Fruit fly (Drosophila melanogaster) whole organism, embryonic: ENCODE data around the gene Vha36-3.

ENCODE experiments used
- Ada2b ChIP-seq: fragments of 200-800 bp; sonication (Bioruptor generic); IDR thresholded peaks from 2 replicates; pipeline ENCODE4 v1.3.6; 2022; ENCODE audit warnings: missing biosample characterization, missing genetic modification characterization
- CG10321 ChIP-seq: fragments of 200-800 bp; sonication (Bioruptor generic); IDR thresholded peaks from 2 replicates; pipeline ENCODE4 v1.3.6; 2022; ENCODE audit warnings: missing biosample characterization, missing genetic modification characterization
- CG10543 ChIP-seq: fragments of 200-800 bp; sonication (Bioruptor generic); optimal IDR thresholded peaks from 3 replicates; lab custom pipeline; 2017; ENCODE audit warnings: missing biosample characterization, mild to moderate bottlenecking, missing genetic modification characterization, moderate library complexity
- CG12769 ChIP-seq: fragments of 200-800 bp; sonication (Bioruptor generic); optimal IDR thresholded peaks from 2 replicates; lab custom pipeline; 2019; ENCODE audit warnings: missing biosample characterization, mild to moderate bottlenecking, missing genetic modification characterization, moderate library complexity
- CG13287 ChIP-seq: fragments of 200-800 bp; sonication (Bioruptor generic); IDR thresholded peaks from 2 replicates; pipeline ENCODE4 v1.3.6; 2022; ENCODE audit warnings: missing biosample characterization, missing genetic modification characterization; ENCODE audit not compliant: partially characterized antibody
- CG13296 ChIP-seq: fragments of 200-800 bp; sonication (Bioruptor generic); optimal IDR thresholded peaks from 3 replicates; lab custom pipeline; 2018; ENCODE audit warnings: missing biosample characterization, mild to moderate bottlenecking, missing genetic modification characterization
- CG14050 ChIP-seq: fragments of 200-800 bp; sonication (Bioruptor generic); IDR thresholded peaks from 3 replicates; pipeline ENCODE4 v1.3.6; 2022; ENCODE audit warnings: missing biosample characterization, missing genetic modification characterization
- CG15269 ChIP-seq: fragments of 200-800 bp; sonication (Bioruptor generic); optimal IDR thresholded peaks from 2 replicates; lab custom pipeline; 2018; ENCODE audit warnings: missing biosample characterization, mild to moderate bottlenecking, missing genetic modification characterization, moderate library complexity
- CG1647 ChIP-seq: fragments of 200-800 bp; sonication (Bioruptor generic); optimal IDR thresholded peaks from 3 replicates; lab custom pipeline; 2016; ENCODE audit warnings: missing biosample characterization, missing genetic modification characterization
- CG2712 ChIP-seq: fragments of 200-800 bp; optimal IDR thresholded peaks from 3 replicates; lab custom pipeline; 2019; ENCODE audit warnings: missing biosample characterization, mild to moderate bottlenecking, missing genetic modification characterization, moderate library complexity
- CG30020 ChIP-seq: fragments of 200-800 bp; optimal IDR thresholded peaks from 2 replicates; lab custom pipeline; 2019; ENCODE audit warnings: missing biosample characterization, mild to moderate bottlenecking, missing genetic modification characterization, moderate library complexity
- CG31224 ChIP-seq: fragments of 200-800 bp; sonication (Bioruptor generic); IDR thresholded peaks from 2 replicates; pipeline ENCODE4 v1.3.6; 2022; ENCODE audit warnings: missing biosample characterization, missing genetic modification characterization
- CG32772 ChIP-seq: fragments of 200-800 bp; sonication (Bioruptor generic); IDR thresholded peaks from 2 replicates; pipeline ENCODE4 v1.3.6; 2022; ENCODE audit warnings: missing biosample characterization, missing genetic modification characterization
- CG33213 ChIP-seq: fragments of 200-800 bp; sonication (Bioruptor generic); optimal IDR thresholded peaks from 3 replicates; lab custom pipeline; 2016; ENCODE audit warnings: missing biosample characterization, missing genetic modification characterization
- CG3407 ChIP-seq: fragments of 200-800 bp; sonication (Bioruptor generic); optimal IDR thresholded peaks from 2 replicates; lab custom pipeline; 2018; ENCODE audit warnings: missing biosample characterization, mild to moderate bottlenecking, missing genetic modification characterization
- CG34422 ChIP-seq: fragments of 200-800 bp; sonication (Bioruptor generic); IDR thresholded peaks from 3 replicates; pipeline ENCODE4 v1.3.6; 2022; ENCODE audit warnings: missing biosample characterization, missing genetic modification characterization
- CG42726 ChIP-seq: fragments of 200-800 bp; sonication (Bioruptor generic); IDR thresholded peaks from 2 replicates; pipeline ENCODE4 v1.3.6; 2022; ENCODE audit warnings: missing biosample characterization, missing genetic modification characterization; ENCODE audit not compliant: partially characterized antibody
- CG6683 ChIP-seq: fragments of 200-800 bp; sonication (Bioruptor generic); optimal IDR thresholded peaks from 2 replicates; lab custom pipeline; 2017; ENCODE audit warnings: missing biosample characterization, mild to moderate bottlenecking, missing genetic modification characterization, missing genetic modification reagents
- CG7271 ChIP-seq: fragments of 200-800 bp; sonication (Bioruptor generic); optimal IDR thresholded peaks from 2 replicates; lab custom pipeline; 2018; ENCODE audit warnings: missing biosample characterization, mild to moderate bottlenecking, missing genetic modification characterization, moderate library complexity
- CG7928 ChIP-seq: fragments of 200-800 bp; sonication (Bioruptor generic); optimal IDR thresholded peaks from 2 replicates; lab custom pipeline; 2017; ENCODE audit warnings: missing biosample characterization, mild to moderate bottlenecking, missing genetic modification characterization
- CG9215 ChIP-seq: fragments of 200-800 bp; sonication (Bioruptor generic); IDR thresholded peaks from 2 replicates; pipeline ENCODE4 v1.3.6; 2022; ENCODE audit warnings: missing biosample characterization, missing genetic modification characterization
- Dad ChIP-seq: fragments of 200-800 bp; sonication (Bioruptor generic); optimal IDR thresholded peaks from 3 replicates; lab custom pipeline; 2016; ENCODE audit warnings: missing biosample characterization, missing genetic modification characterization
- Doc3 ChIP-seq: fragments of 200-800 bp; sonication (Bioruptor generic); IDR thresholded peaks from 3 replicates; pipeline ENCODE4 v1.3.6; 2022; ENCODE audit warnings: missing biosample characterization, missing genetic modification characterization; ENCODE audit not compliant: partially characterized antibody
- Fer3 ChIP-seq: fragments of 200-800 bp; sonication (Bioruptor generic); optimal IDR thresholded peaks from 2 replicates; lab custom pipeline; 2018; ENCODE audit warnings: missing biosample characterization, mild to moderate bottlenecking, missing genetic modification characterization, moderate library complexity
- Hand ChIP-seq: fragments of 200-800 bp; sonication (Bioruptor generic); optimal IDR thresholded peaks from 2 replicates; lab custom pipeline; 2017; ENCODE audit warnings: mild to moderate bottlenecking, missing biosample characterization, missing genetic modification reagents, missing genetic modification characterization
- Oaz ChIP-seq: fragments of 200-800 bp; sonication (Bioruptor generic); IDR thresholded peaks from 2 replicates; pipeline ENCODE4 v1.3.6; 2022; ENCODE audit warnings: missing biosample characterization, missing genetic modification characterization
- Oli ChIP-seq: fragments of 200-800 bp; sonication (Bioruptor generic); optimal IDR thresholded peaks from 2 replicates; lab custom pipeline; 2018; ENCODE audit warnings: missing biosample characterization, mild to moderate bottlenecking, missing genetic modification characterization, moderate library complexity
- Optix ChIP-seq: fragments of 200-800 bp; sonication (Bioruptor generic); IDR thresholded peaks from 3 replicates; pipeline ENCODE4 v1.3.6; 2022; ENCODE audit warnings: missing biosample characterization, missing genetic modification characterization
- PHDP ChIP-seq: fragments of 200-800 bp; sonication (Bioruptor generic); optimal IDR thresholded peaks from 3 replicates; lab custom pipeline; 2018; ENCODE audit warnings: missing biosample characterization, mild to moderate bottlenecking, missing genetic modification characterization, moderate library complexity
- ab ChIP-seq: fragments of 200-800 bp; sonication (Bioruptor generic); optimal IDR thresholded peaks from 2 replicates; lab custom pipeline; 2016; ENCODE audit warnings: missing biosample characterization, missing genetic modification characterization
- ase ChIP-seq: fragments of 200-800 bp; sonication (Bioruptor generic); IDR thresholded peaks from 3 replicates; pipeline ENCODE4 v1.3.6; 2022; ENCODE audit warnings: missing biosample characterization, missing genetic modification characterization
- btn ChIP-seq: fragments of 200-800 bp; sonication (Bioruptor generic); optimal IDR thresholded peaks from 2 replicates; lab custom pipeline; 2016; ENCODE audit warnings: missing biosample characterization, missing genetic modification characterization
- cwo ChIP-seq: fragments of 200-800 bp; sonication (Bioruptor generic); optimal IDR thresholded peaks from 3 replicates; lab custom pipeline; 2017; ENCODE audit warnings: missing biosample characterization, missing genetic modification characterization, mild to moderate bottlenecking, moderate library complexity, missing genetic modification reagents
- dati ChIP-seq: fragments of 200-800 bp; sonication (Bioruptor generic); IDR thresholded peaks from 2 replicates; pipeline ENCODE4 v1.3.6; 2022; ENCODE audit warnings: missing biosample characterization, missing genetic modification characterization
- fru ChIP-seq: fragments of >200 bp; optimal IDR thresholded peaks from 2 replicates; lab custom pipeline; 2017
- fu2 ChIP-seq: fragments of 200-800 bp; sonication (Bioruptor generic); optimal IDR thresholded peaks from 2 replicates; lab custom pipeline; 2016; ENCODE audit warnings: missing biosample characterization, missing genetic modification characterization
- grau ChIP-seq: fragments of 200-800 bp; optimal IDR thresholded peaks from 3 replicates; lab custom pipeline; 2019; ENCODE audit warnings: missing biosample characterization, mild to moderate bottlenecking, missing genetic modification characterization, moderate library complexity
- grn ChIP-seq: fragments of 200-800 bp; sonication (Bioruptor generic); optimal IDR thresholded peaks from 3 replicates; lab custom pipeline; 2017; ENCODE audit warnings: missing biosample characterization, missing genetic modification characterization
- hkb ChIP-seq, 2 experiments: fragments of 200-800 bp in 1 of 2; fragments of >200 bp in 1 of 2; sonication (Bioruptor generic) in 1 of 2; IDR thresholded peaks in 1 of 2; optimal IDR thresholded peaks in 1 of 2; 2 replicates each; pipeline versions ENCODE4 v1.3.6 to Lab custom; 2017 to 2022; ENCODE audit warnings: missing biosample characterization in 1 of 2, missing genetic modification characterization in 1 of 2
- ind ChIP-seq: fragments of 200-800 bp; sonication (Bioruptor generic); optimal IDR thresholded peaks from 3 replicates; lab custom pipeline; 2016; ENCODE audit warnings: missing biosample characterization, missing genetic modification characterization
- phol ChIP-seq: fragments of 200-800 bp; sonication (Bioruptor generic); optimal IDR thresholded peaks from 3 replicates; lab custom pipeline; 2018; ENCODE audit warnings: missing biosample characterization, mild to moderate bottlenecking, missing genetic modification characterization, moderate library complexity
- pnt ChIP-seq: fragments of 200-800 bp; sonication (Bioruptor generic); optimal IDR thresholded peaks from 3 replicates; lab custom pipeline; 2016; ENCODE audit warnings: missing biosample characterization, missing genetic modification characterization
- psq ChIP-seq: fragments of 200-800 bp; sonication (Bioruptor generic); optimal IDR thresholded peaks from 2 replicates; lab custom pipeline; 2017; ENCODE audit warnings: missing biosample characterization, missing genetic modification characterization
- scrt ChIP-seq: fragments of 200-800 bp; sonication (Bioruptor generic); optimal IDR thresholded peaks from 2 replicates; lab custom pipeline; 2018; ENCODE audit warnings: missing biosample characterization, mild to moderate bottlenecking, missing genetic modification characterization, moderate library complexity
- shn ChIP-seq: fragments of 200-800 bp; sonication (Bioruptor generic); optimal IDR thresholded peaks from 3 replicates; lab custom pipeline; 2016; ENCODE audit warnings: missing biosample characterization, missing genetic modification characterization
- sima ChIP-seq: fragments of 200-800 bp; sonication (Bioruptor generic); optimal IDR thresholded peaks from 2 replicates; lab custom pipeline; 2016; ENCODE audit warnings: missing biosample characterization, missing genetic modification characterization
- slou ChIP-seq: fragments of 200-800 bp; sonication (Bioruptor generic); optimal IDR thresholded peaks from 3 replicates; lab custom pipeline; 2016; ENCODE audit warnings: missing biosample characterization, missing genetic modification characterization
- slp2 ChIP-seq: fragments of 200-800 bp; sonication (Bioruptor generic); optimal IDR thresholded peaks from 2 replicates; lab custom pipeline; 2016; ENCODE audit warnings: missing biosample characterization, missing genetic modification characterization
- sr ChIP-seq: fragments of 200-800 bp; sonication (Bioruptor generic); IDR thresholded peaks from 3 replicates; pipeline ENCODE4 v1.3.6; 2022; ENCODE audit warnings: missing biosample characterization, missing genetic modification characterization
- tna ChIP-seq: fragments of 200-800 bp; sonication (Bioruptor generic); IDR thresholded peaks from 2 replicates; pipeline ENCODE4 v1.3.6; 2022; ENCODE audit warnings: missing biosample characterization, missing genetic modification characterization; ENCODE audit not compliant: partially characterized antibody
- twi ChIP-seq: fragments of 200-800 bp; optimal IDR thresholded peaks from 2 replicates; lab custom pipeline; 2019; ENCODE audit warnings: missing biosample characterization, mild to moderate bottlenecking, missing genetic modification characterization, moderate library complexity

Vha36-3 gene

dm6 chrX:2593753-2594096 is 13.4 kb upstream of the Vha36-3 start (continued):
- TF ChIP-seq Oaz (peak; percentile 86), slou (GFP tag; lab: Kevin White, UChicago) (peak; percentile 79), shn (GFP tag; lab: Kevin White, UChicago) (peak; percentile 83), slp2 (GFP tag; lab: Kevin White, UChicago) (peak; percentile 85), CG33213 (GFP tag; lab: Kevin White, UChicago) (peak; percentile 91), sima (peak; percentile 38), Oli (peak; percentile 90), Doc3 (no peak), pnt (peak; percentile 86), hkb (optimal IDR thresholded peaks at IDR 0.05; lab: Kevin White, UChicago) (no peak), hkb (GFP tag; IDR thresholded peaks at IDR 0.05; lab: Robert Waterston, UW) (peak; percentile 93), CG13296 (GFP tag; lab: Kevin White, UChicago) (peak; percentile 86), fru (lab: Kevin White, UChicago) (no peak), CG7271 (tag; lab: Kevin White, UChicago) (no peak), scrt (GFP tag; lab: Kevin White, UChicago) (peak; percentile 87), CG12769 (tag; lab: Kevin White, UChicago) (peak; percentile 99), psq (GFP tag; lab: Kevin White, UChicago) (no peak), fu2 (GFP tag; lab: Kevin White, UChicago) (peak; percentile 87), CG3407 (peak; percentile 63), dati (peak; percentile 78), CG6683 (GFP tag; lab: Kevin White, UChicago) (peak; percentile 82), ab (peak; percentile 84), Fer3 (tag; lab: Kevin White, UChicago) (peak; percentile 93), Hand (GFP tag; lab: Kevin White, UChicago) (peak; percentile 92), CG9215 (GFP tag; lab: Robert Waterston, UW) (peak; percentile 92), grau (tag; lab: Kevin White, UChicago) (peak; percentile 98), ind (peak; percentile 97), tna (GFP tag; lab: Robert Waterston, UW) (no peak), CG31224 (peak; percentile 91), Dad (peak; percentile 89), ase (GFP tag; lab: Robert Waterston, UW) (peak; percentile 88), CG10321 (GFP tag; lab: Robert Waterston, UW) (peak; percentile 66), grn (peak; percentile 84), CG2712 (tag; lab: Kevin White, UChicago) (peak; percentile 82), CG32772 (GFP tag; lab: Robert Waterston, UW) (peak; percentile 93), CG1647 (GFP tag; lab: Kevin White, UChicago) (peak; percentile 86), PHDP (tag; lab: Kevin White, UChicago) (peak; percentile 88), Ada2b (GFP tag; lab: Robert Waterston, UW) (peak; percentile 93), CG14050 (GFP tag; lab: Robert Waterston, UW) (peak; percentile 88), sr (peak; percentile 86), CG42726 (no peak), CG13287 (GFP tag; lab: Robert Waterston, UW) (no peak), cwo (GFP tag; lab: Kevin White, UChicago) (peak; percentile 94), CG7928 (GFP tag; lab: Kevin White, UChicago) (peak; percentile 66), Optix (GFP tag; lab: Robert Waterston, UW) (peak; percentile 93), CG10543 (peak; percentile 79), CG34422 (GFP tag; lab: Robert Waterston, UW) (peak; percentile 98), CG30020 (no peak), twi (tag; lab: Kevin White, UChicago) (peak; percentile 52), CG15269 (tag; lab: Kevin White, UChicago) (peak; percentile 93), phol (peak; percentile 80), btn (GFP tag; lab: Kevin White, UChicago) (peak; percentile 78)
